Worm (Caenorhabditis elegans) whole organism, L1 larva: ENCODE data around the gene rnst-2.

ENCODE experiments used
- C16A3.4 ChIP-seq: fragments of 150-350 bp; optimal IDR thresholded peaks from 2 replicates; lab custom pipeline; 2014; ENCODE audit warnings: missing biosample characterization, missing genetic modification characterization
- C34B4.2 ChIP-seq: sonication (generic microtip); optimal IDR thresholded peaks from 2 replicates; lab custom pipeline; 2017; ENCODE audit warnings: mild to moderate bottlenecking, missing genetic modification characterization, missing compliant biosample characterization
- F16B12.6 ChIP-seq: fragments of 150-350 bp; optimal IDR thresholded peaks from 2 replicates; lab custom pipeline; 2014; ENCODE audit warnings: missing biosample characterization, missing genetic modification characterization
- Y116A8C.19 ChIP-seq: sonication (generic microtip); optimal IDR thresholded peaks from 2 replicates; lab custom pipeline; 2016; ENCODE audit warnings: missing compliant biosample characterization, missing genetic modification characterization, borderline replicate concordance
- alr-1 ChIP-seq: fragments of 200-800 bp; sonication (Bioruptor generic); optimal IDR thresholded peaks from 2 replicates; lab custom pipeline; 2018; ENCODE audit warnings: borderline replicate concordance, mild to moderate bottlenecking, missing genetic modification characterization, missing compliant biosample characterization
- aly-2 ChIP-seq: fragments of 150-350 bp; optimal IDR thresholded peaks from 2 replicates; lab custom pipeline; 2014; ENCODE audit warnings: missing biosample characterization, missing genetic modification characterization
- ceh-63 ChIP-seq: fragments of 200-800 bp; sonication (Bioruptor generic); optimal IDR thresholded peaks from 2 replicates; lab custom pipeline; 2018; ENCODE audit warnings: mild to moderate bottlenecking, missing genetic modification characterization, missing compliant biosample characterization
- ceh-82 ChIP-seq, 3 experiments: fragments of 150-350 bp in 1 of 3; sonication (generic microtip) in 2 of 3; optimal IDR thresholded peaks; 2 replicates each; lab custom pipeline; 2014 to 2017; ENCODE audit warnings: missing biosample characterization in 3 of 3, missing genetic modification characterization in 3 of 3
- ceh-88 ChIP-seq: fragments of 200-800 bp; sonication (Bioruptor generic); IDR thresholded peaks from 2 replicates; pipeline ENCODE4 v1.3.6; 2022; ENCODE audit warnings: missing genetic modification characterization, missing compliant biosample characterization
- ceh-90 ChIP-seq: sonication (generic microtip); optimal IDR thresholded peaks from 2 replicates; lab custom pipeline; 2016; ENCODE audit warnings: missing genetic modification characterization, missing compliant biosample characterization
- ces-1 ChIP-seq: fragments of 150-350 bp; optimal IDR thresholded peaks from 2 replicates; lab custom pipeline; 2014; ENCODE audit warnings: missing biosample characterization, missing genetic modification reagents, missing genetic modification characterization
- dpl-1 ChIP-seq, 3 experiments: fragments of 150-350 bp in 2 of 3; sonication (generic microtip) in 1 of 3; optimal IDR thresholded peaks; 2 replicates each; lab custom pipeline; 2014 to 2017; ENCODE audit warnings: missing biosample characterization in 3 of 3, missing genetic modification characterization in 3 of 3, missing genetic modification reagents in 3 of 3
- dsc-1 ChIP-seq: sonication (generic microtip); optimal IDR thresholded peaks from 2 replicates; lab custom pipeline; 2016; ENCODE audit warnings: mild to moderate bottlenecking, missing genetic modification characterization, missing compliant biosample characterization
- efl-3 ChIP-seq: fragments of 200-800 bp; sonication (Bioruptor generic); optimal IDR thresholded peaks from 2 replicates; lab custom pipeline; 2018; ENCODE audit warnings: mild to moderate bottlenecking, missing genetic modification characterization, missing compliant biosample characterization
- egl-27 ChIP-seq, 2 experiments: fragments of 150-350 bp in 1 of 2; sonication (generic microtip); optimal IDR thresholded peaks; 3 replicates each; lab custom pipeline; 2017 to 2018; ENCODE audit warnings: missing biosample characterization in 2 of 2, missing genetic modification characterization in 2 of 2, missing genetic modification reagents in 2 of 2
- elt-2 ChIP-seq: sonication (generic microtip); optimal IDR thresholded peaks from 2 replicates; lab custom pipeline; 2016; ENCODE audit warnings: missing genetic modification characterization, mild to moderate bottlenecking, inconsistent platforms, missing compliant biosample characterization, missing genetic modification reagents
- elt-3 ChIP-seq, 6 experiments: fragments of 150-350 bp in 1 of 6; sonication (generic microtip); optimal IDR thresholded peaks; 2 replicates each; lab custom pipeline; 2017 to 2018; ENCODE audit warnings: missing biosample characterization in 6 of 6, missing genetic modification characterization in 6 of 6, inconsistent platforms in 1 of 6
- fos-1 ChIP-seq: fragments of 150-350 bp; optimal IDR thresholded peaks from 2 replicates; lab custom pipeline; 2014; ENCODE audit warnings: missing biosample characterization, missing genetic modification characterization
- grh-1 ChIP-seq: fragments of 200-800 bp; sonication (Bioruptor generic); IDR thresholded peaks from 2 replicates; pipeline ENCODE4 v1.3.6; 2022; ENCODE audit warnings: missing genetic modification reagents, missing genetic modification characterization, missing compliant biosample characterization
- hlh-4 ChIP-seq: sonication (generic microtip); optimal IDR thresholded peaks from 2 replicates; lab custom pipeline; 2016; ENCODE audit warnings: mild to moderate bottlenecking, missing genetic modification characterization, missing compliant biosample characterization
- hpl-2 ChIP-seq: fragments of 150-350 bp; optimal IDR thresholded peaks from 2 replicates; lab custom pipeline; 2014; ENCODE audit warnings: missing biosample characterization, missing genetic modification reagents, missing genetic modification characterization
- isw-1 ChIP-seq: fragments of 200-800 bp; sonication (Bioruptor generic); IDR thresholded peaks from 2 replicates; pipeline ENCODE4 v1.3.6; 2022; ENCODE audit warnings: missing genetic modification characterization, missing compliant biosample characterization
- lin-14 ChIP-seq: fragments of 200-800 bp; sonication (Bioruptor generic); optimal IDR thresholded peaks from 2 replicates; lab custom pipeline; 2018; ENCODE audit warnings: mild to moderate bottlenecking, missing genetic modification characterization, moderate library complexity, missing compliant biosample characterization
- lin-35 ChIP-seq, 2 experiments: fragments of 150-350 bp; optimal IDR thresholded peaks; 2 replicates each; lab custom pipeline; 2014; ENCODE audit warnings: missing biosample characterization in 2 of 2, missing genetic modification characterization in 2 of 2, missing genetic modification reagents in 2 of 2
- lsy-2 ChIP-seq, 2 experiments: fragments of 150-350 bp; optimal IDR thresholded peaks; 2 replicates each; lab custom pipeline; 2014; ENCODE audit warnings: missing biosample characterization in 2 of 2, missing genetic modification characterization in 2 of 2
- mab-9 ChIP-seq: fragments of 200-800 bp; sonication (Bioruptor generic); IDR thresholded peaks from 2 replicates; pipeline ENCODE4 v1.3.6; 2022; ENCODE audit warnings: missing genetic modification reagents, missing genetic modification characterization, missing compliant biosample characterization
- mef-2 ChIP-seq: fragments of 150-350 bp; optimal IDR thresholded peaks from 2 replicates; lab custom pipeline; 2014; ENCODE audit warnings: missing biosample characterization, missing genetic modification characterization
- mep-1 ChIP-seq: fragments of 150-350 bp; optimal IDR thresholded peaks from 2 replicates; lab custom pipeline; 2014; ENCODE audit warnings: missing biosample characterization, missing genetic modification characterization
- nhr-11 ChIP-seq: fragments of 150-350 bp; optimal IDR thresholded peaks from 2 replicates; lab custom pipeline; 2014; ENCODE audit warnings: missing biosample characterization, missing genetic modification characterization
- nhr-19 ChIP-seq: fragments of 200-800 bp; sonication (Bioruptor generic); conservative IDR thresholded peaks from 2 replicates; pipeline ENCODE4 v1.3.6; 2022; ENCODE audit warnings: missing genetic modification characterization, missing compliant biosample characterization
- nhr-20 ChIP-seq: sonication (generic microtip); optimal IDR thresholded peaks from 2 replicates; lab custom pipeline; 2016; ENCODE audit warnings: mild to moderate bottlenecking, missing genetic modification characterization, missing compliant biosample characterization
- nhr-237 ChIP-seq: fragments of 150-350 bp; optimal IDR thresholded peaks from 2 replicates; lab custom pipeline; 2014; ENCODE audit warnings: missing biosample characterization, missing genetic modification characterization
- skn-1 ChIP-seq: fragments of 150-350 bp; optimal IDR thresholded peaks from 2 replicates; lab custom pipeline; 2014; ENCODE audit warnings: missing biosample characterization, missing genetic modification characterization
- snpc-4 ChIP-seq: fragments of 150-350 bp; optimal IDR thresholded peaks from 2 replicates; lab custom pipeline; 2014; ENCODE audit warnings: missing biosample characterization, missing genetic modification characterization
- snu-23 ChIP-seq: sonication (generic microtip); optimal IDR thresholded peaks from 2 replicates; lab custom pipeline; 2016; ENCODE audit warnings: missing genetic modification characterization, missing compliant biosample characterization
- sox-4 ChIP-seq: sonication (generic microtip); optimal IDR thresholded peaks from 2 replicates; lab custom pipeline; 2016; ENCODE audit warnings: missing genetic modification characterization, missing compliant biosample characterization
- sup-37 ChIP-seq: fragments of 200-800 bp; sonication (Bioruptor generic); optimal IDR thresholded peaks from 2 replicates; lab custom pipeline; 2018; ENCODE audit warnings: mild to moderate bottlenecking, missing genetic modification characterization, missing compliant biosample characterization
- swsn-7 ChIP-seq: sonication (generic microtip); optimal IDR thresholded peaks from 2 replicates; lab custom pipeline; 2016; ENCODE audit warnings: missing genetic modification characterization, missing compliant biosample characterization
- unc-62 ChIP-seq: fragments of 150-350 bp; optimal IDR thresholded peaks from 2 replicates; lab custom pipeline; 2014; ENCODE audit warnings: missing biosample characterization, missing genetic modification reagents, missing genetic modification characterization
- unc-86 ChIP-seq: sonication (generic microtip); optimal IDR thresholded peaks from 2 replicates; lab custom pipeline; 2016; ENCODE audit warnings: missing genetic modification characterization, missing compliant biosample characterization
- unc-98 ChIP-seq: fragments of 200-800 bp; sonication (Bioruptor generic); IDR thresholded peaks from 2 replicates; pipeline ENCODE4 v1.3.6; 2022; ENCODE audit warnings: missing genetic modification characterization, missing compliant biosample characterization
- zag-1 ChIP-seq: fragments of 150-350 bp; optimal IDR thresholded peaks from 2 replicates; lab custom pipeline; 2014; ENCODE audit warnings: missing biosample characterization, missing genetic modification characterization
- zip-4 ChIP-seq: fragments of 200-800 bp; sonication (Bioruptor generic); optimal IDR thresholded peaks from 2 replicates; lab custom pipeline; 2018; ENCODE audit warnings: mild to moderate bottlenecking, missing genetic modification characterization, moderate library complexity, missing compliant biosample characterization

rnst-2 gene

ce11 chrV:1064491-1064890, 3.1 kb downstream of the rnst-2 start, which contains the start of gene str-67:
TSS of gene str-67 (minus strand) at chrV:1064591.
- no peak for TF ChIP-seq lin-14 (GFP tag; lab: Kevin White, UChicago)
- TF ChIP-seq grh-1 (GFP tag; lab: Robert Waterston, UW) = no peak
- no peak for TF ChIP-seq fos-1 (tag; lab: Kevin White, UChicago)
- TF ChIP-seq C16A3.4 (tag; lab: Kevin White, UChicago) = no peak
- no peak for TF ChIP-seq aly-2
- no peak for TF ChIP-seq mep-1
- no peak for TF ChIP-seq dsc-1 (tag; lab: Kevin White, UChicago)
- no peak for TF ChIP-seq ceh-88
- TF ChIP-seq egl-27 (tag; optimal IDR thresholded peaks at IDR 0.05; lab: Kevin White, UChicago) = no peak
- TF ChIP-seq ceh-63 (GFP tag; lab: Kevin White, UChicago) = no peak
- no peak for TF ChIP-seq isw-1 (GFP tag; lab: Robert Waterston, UW)
- TF ChIP-seq nhr-11 (tag; lab: Kevin White, UChicago) = no peak
- no peak for TF ChIP-seq F16B12.6 (tag; lab: Kevin White, UChicago)
- no peak for TF ChIP-seq skn-1 (tag; lab: Kevin White, UChicago)
- no peak for TF ChIP-seq snu-23 (GFP tag; lab: Kevin White, UChicago)
- TF ChIP-seq, all 84 proteins: peak for 0

ce11 chrV:1067468-1067867, 6.1 kb downstream of the rnst-2 start, which contains the start of gene K10C9.7:
TSS of gene K10C9.7 (minus strand) at chrV:1067568.
- no peak for TF ChIP-seq unc-98 (GFP tag; lab: Robert Waterston, UW)
- no peak for TF ChIP-seq swsn-7 (tag; lab: Kevin White, UChicago)
- no peak for TF ChIP-seq nhr-19 (GFP tag; lab: Robert Waterston, UW)
- no peak for TF ChIP-seq mab-9 (GFP tag; lab: Robert Waterston, UW)
- TF ChIP-seq nhr-20 (tag; lab: Kevin White, UChicago) = no peak
- TF ChIP-seq sup-37 (GFP tag; lab: Kevin White, UChicago) = no peak
- TF ChIP-seq zip-4 (GFP tag; lab: Kevin White, UChicago) = no peak
- TF ChIP-seq egl-27 (tag; optimal IDR thresholded peaks at IDR 0.05; lab: Kevin White, UChicago) = no peak
- TF ChIP-seq alr-1 = no peak

ce11 chrV:1074946-1075345, 13.6 kb downstream of the rnst-2 start, which contains the start of gene K10C9.1:
TSS of gene K10C9.1 (plus strand) at chrV:1075246.
- TF ChIP-seq unc-86 (tag; lab: Kevin White, UChicago) (no peak), ceh-82 (tag; optimal IDR thresholded peaks at IDR 0.05; lab: Kevin White, UChicago) (no peak), lin-35 (GFP tag; optimal IDR thresholded peaks at IDR 0.05; lab: Kevin White, UChicago) (no peak), elt-2 (no peak), sup-37 (GFP tag; lab: Kevin White, UChicago) (no peak), sox-4 (no peak), hlh-4 (tag; lab: Kevin White, UChicago) (no peak), dpl-1 (GFP tag; optimal IDR thresholded peaks at IDR 0.05; lab: Kevin White, UChicago) (no peak), hpl-2 (no peak), snpc-4 (no peak), mef-2 (no peak), ces-1 (GFP tag; lab: Kevin White, UChicago) (no peak), lsy-2 (tag; optimal IDR thresholded peaks at IDR 0.05; lab: Kevin White, UChicago) (no peak)
- TF ChIP-seq, all 84 proteins: peak for 0

- TF ChIP-seq ceh-63 (GFP tag; lab: Kevin White, UChicago) (no peak), zip-4 (GFP tag; lab: Kevin White, UChicago) (no peak), C16A3.4 (tag; lab: Kevin White, UChicago) (no peak), efl-3 (GFP tag; lab: Kevin White, UChicago) (no peak), C34B4.2 (no peak), unc-62 (no peak), dpl-1 (GFP tag; optimal IDR thresholded peaks at IDR 0.05; lab: Kevin White, UChicago) (no peak), elt-3 (tag; optimal IDR thresholded peaks at IDR 0.05; lab: Kevin White, UChicago) (no peak), nhr-237 (tag; lab: Kevin White, UChicago) (no peak), Y116A8C.19 (tag; lab: Kevin White, UChicago) (no peak), F16B12.6 (tag; lab: Kevin White, UChicago) (no peak), aly-2 (no peak), ceh-90 (no peak), zag-1 (tag; lab: Kevin White, UChicago) (no peak)
Observed at ce11 chrV:1084016-1084415, 22.6 kb downstream of the rnst-2 start, which contains the start of gene Y50D4B.6. TSS of gene Y50D4B.6 (plus strand) at chrV:1084316.
